Fruit fly (Drosophila melanogaster) whole organism, wandering third instar larva: ENCODE results near the gene Ldaf1.

Experiments
- CrebA ChIP-seq: fragments of 200-800 bp; sonication (Bioruptor generic); optimal IDR thresholded peaks from 2 replicates; lab custom pipeline; 2016; ENCODE audit warnings: missing biosample characterization, mild to moderate bottlenecking, missing genetic modification characterization, borderline replicate concordance
- Myc ChIP-seq: fragments of >200 bp; optimal IDR thresholded peaks from 2 replicates; lab custom pipeline; 2017
- N ChIP-seq: fragments of >200 bp; optimal IDR thresholded peaks from 2 replicates; lab custom pipeline; 2018; ENCODE audit warnings: missing biosample characterization, missing external identifiers, missing genetic modification characterization
- dsf ChIP-seq: sonication (Bioruptor generic); optimal IDR thresholded peaks from 2 replicates; lab custom pipeline; 2016; ENCODE audit warnings: missing biosample characterization, missing genetic modification characterization, borderline replicate concordance
- usp ChIP-seq: fragments of >200 bp; optimal IDR thresholded peaks from 2 replicates; lab custom pipeline; 2017; ENCODE audit warnings: missing biosample characterization, missing genetic modification characterization

DNA sequence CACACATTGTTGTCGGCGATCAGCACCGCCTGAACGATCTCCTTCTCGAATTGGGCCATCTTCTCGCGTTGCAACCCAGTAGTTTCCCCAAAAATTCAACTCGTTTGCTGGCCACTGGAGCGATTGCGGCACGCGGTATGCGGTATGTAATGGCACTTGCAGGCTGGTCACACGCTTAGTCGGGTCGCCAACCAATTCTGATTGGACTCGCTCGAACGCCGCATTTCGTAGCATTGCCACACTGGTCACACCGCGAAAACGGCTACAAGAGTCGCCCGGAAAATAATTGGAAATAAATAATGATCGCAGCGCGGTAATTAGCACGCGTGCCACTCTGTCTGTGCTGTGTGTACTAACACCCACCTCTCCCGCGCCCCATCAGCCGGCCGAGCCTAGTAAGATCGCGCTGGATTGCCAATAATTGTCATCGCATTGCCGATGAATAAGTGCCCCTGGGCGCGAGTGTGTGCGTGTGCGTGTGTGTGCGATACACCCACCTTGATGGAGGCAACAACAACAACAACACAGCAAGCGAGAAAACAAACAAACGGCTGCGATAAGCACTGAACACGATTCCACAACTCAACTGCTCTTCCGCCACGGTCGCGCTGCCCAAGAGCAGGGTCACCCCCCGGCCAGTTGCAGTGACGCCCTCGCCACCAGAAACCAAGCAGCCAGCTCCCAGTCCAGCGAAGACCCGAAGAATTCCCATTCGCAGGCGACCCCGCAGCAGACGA, 21.2 kb upstream of the Ldaf1 start, which contains the start of the genes eIF2Bepsilon and Ocrl:
- TF ChIP-seq N (GFP tag; lab: Kevin White, UChicago): no peak
- TF ChIP-seq Myc (lab: Kevin White, UChicago): no peak
- no peak for TF ChIP-seq CrebA (GFP tag; lab: Kevin White, UChicago)
- TF ChIP-seq dsf (GFP tag; lab: Kevin White, UChicago): no peak
- no peak for TF ChIP-seq usp
